Fruit fly (Drosophila melanogaster): ENCODE measurements around the gene PGS1.
A peak's percentile ranks its signal among the peaks of the same experiment; 100 is the strongest.

PGS1 gene

DNA sequence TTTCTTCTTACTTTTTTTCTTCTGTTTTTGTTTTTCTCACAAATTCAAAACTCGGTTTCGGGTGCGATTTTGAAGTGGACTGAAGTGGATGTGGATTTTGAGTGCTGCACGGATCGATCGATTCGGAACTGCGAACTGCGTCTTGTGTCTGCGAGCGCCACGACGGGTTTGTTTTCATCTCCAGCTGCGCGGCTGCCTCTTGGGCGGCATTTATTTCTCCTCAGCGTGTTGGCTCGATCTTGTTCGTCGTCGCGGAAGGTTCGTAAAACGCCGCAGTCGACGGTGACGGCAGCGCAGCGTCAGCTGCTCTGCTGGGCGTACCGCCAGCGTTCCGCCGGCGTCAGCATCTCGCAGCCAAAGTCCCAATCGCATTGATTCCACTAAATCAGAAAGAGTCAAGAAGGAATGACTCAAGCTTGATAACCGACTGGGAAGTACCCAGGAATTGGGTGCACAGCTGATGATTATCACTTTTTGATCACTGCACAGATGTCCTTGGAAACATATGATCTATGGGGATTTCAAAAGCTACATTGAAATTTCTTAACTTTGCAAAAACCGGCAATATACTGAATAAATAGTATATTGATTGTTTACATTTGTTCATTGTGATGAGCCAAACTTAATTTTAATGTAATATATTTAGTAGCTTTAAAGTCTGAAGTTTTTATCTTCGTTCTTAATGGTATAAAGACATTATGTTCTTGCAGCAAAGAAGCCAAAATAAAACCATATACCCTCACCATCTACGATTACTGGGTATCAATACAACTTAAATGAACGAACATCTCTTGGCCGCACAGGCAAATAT is 49.4 kb upstream of the PGS1 start, which contains the start of gene CG7720 (continued):
- TF ChIP-seq CG17361 (GFP tag; IDR thresholded peaks at IDR 0.05) (peak; percentile 65), esg (GFP tag; conservative IDR thresholded peaks at IDR 0.05) (peak; percentile 39; the same call in 1 of the 2 replicates), dysf (GFP tag; IDR thresholded peaks at IDR 0.05) (peak; percentile 53; the same call in 2 of the 3 replicates), CG15269 (tag; optimal IDR thresholded peaks at IDR 0.05) (peak; percentile 54), hbn (GFP tag; IDR thresholded peaks at IDR 0.05; ENCODE audit: partially characterized antibody) (no peak), Deaf1 (tag; optimal IDR thresholded peaks at IDR 0.05) (peak; percentile 28), al (GFP tag; IDR thresholded peaks at IDR 0.05) (0 out of 2 replicates have a peak, but pooled peaks have one; percentile 12), Ssrp (tag; optimal IDR thresholded peaks at IDR 0.05) (peak; percentile 48), CG14710 (tag; optimal IDR thresholded peaks at IDR 0.05) (peak; percentile 41), zen2 (GFP tag; IDR thresholded peaks at IDR 0.05; ENCODE audit: partially characterized antibody) (no peak), NfI (GFP tag; optimal IDR thresholded peaks at IDR 0.05) (peak; percentile 47), Nf-YC (tag; optimal IDR thresholded peaks at IDR 0.05) (peak; percentile 0), Hsf (GFP tag; optimal IDR thresholded peaks at IDR 0.05) (peak; percentile 43), D19A (tag; optimal IDR thresholded peaks at IDR 0.05) (peak; percentile 36)

- TF ChIP-seq CG30403 (GFP tag; optimal IDR thresholded peaks at IDR 0.05), result no peak
- TF ChIP-seq CG1602 (GFP tag; optimal IDR thresholded peaks at IDR 0.05), result no peak
- no peak for TF ChIP-seq gro (GFP tag; optimal IDR thresholded peaks at IDR 0.05)
- TF ChIP-seq Dbx (GFP tag; IDR thresholded peaks at IDR 0.05), result no peak
- TF ChIP-seq da (GFP tag; optimal IDR thresholded peaks at IDR 0.05), result no peak
- no peak for TF ChIP-seq sr (GFP tag; IDR thresholded peaks at IDR 0.05)
- TF ChIP-seq CG16815 (GFP tag; optimal IDR thresholded peaks at IDR 0.05), result no peak
- no peak for TF ChIP-seq Poxn (GFP tag; IDR thresholded peaks at IDR 0.05)
- no peak for TF ChIP-seq yki (optimal IDR thresholded peaks at IDR 0.05)
- no peak for TF ChIP-seq CG2678 (tag; optimal IDR thresholded peaks at IDR 0.05)
- no peak for TF ChIP-seq twi (tag; optimal IDR thresholded peaks at IDR 0.05)
- no peak for TF ChIP-seq Optix (GFP tag; IDR thresholded peaks at IDR 0.05)
- TF ChIP-seq vvl (GFP tag; IDR thresholded peaks at IDR 0.05), result peak; percentile 69
- no peak for TF ChIP-seq crp (GFP tag; optimal IDR thresholded peaks at IDR 0.05)
- TF ChIP-seq abd-A (tag; optimal IDR thresholded peaks at IDR 0.05), result peak; percentile 78
- no peak for TF ChIP-seq Xrp1 (GFP tag; IDR thresholded peaks at IDR 0.05)
- no peak for TF ChIP-seq CG8089 (GFP tag; optimal IDR thresholded peaks at IDR 0.05)
- TF ChIP-seq sisA (GFP tag; IDR thresholded peaks at IDR 0.05), result no peak
- no peak for TF ChIP-seq gce (GFP tag; IDR thresholded peaks at IDR 0.05)
- peak; percentile 64 for TF ChIP-seq CG13894 (tag; optimal IDR thresholded peaks at IDR 0.05)
- no peak for TF ChIP-seq CG2202 (tag; optimal IDR thresholded peaks at IDR 0.05)
- 0 out of 4 replicates have a peak, but pooled peaks have one; percentile 25 for TF ChIP-seq chinmo (GFP tag; IDR thresholded peaks at IDR 0.05; ENCODE audit: partially characterized antibody)
- TF ChIP-seq Bteb2 (GFP tag; optimal IDR thresholded peaks at IDR 0.05), result no peak
- TF ChIP-seq ro (GFP tag; IDR thresholded peaks at IDR 0.05), result no peak
- peak; percentile 59 for TF ChIP-seq CG12769 (tag; optimal IDR thresholded peaks at IDR 0.05)
- peak; percentile 51 for TF ChIP-seq sd (tag; optimal IDR thresholded peaks at IDR 0.05)
- no peak for TF ChIP-seq esg (GFP tag; conservative IDR thresholded peaks at IDR 0.05)
- TF ChIP-seq oc (tag; optimal IDR thresholded peaks at IDR 0.05), result peak; percentile 5
- TF ChIP-seq eve (GFP tag; optimal IDR thresholded peaks at IDR 0.05), result no peak
- no peak for TF ChIP-seq Doc3 (GFP tag; IDR thresholded peaks at IDR 0.05; ENCODE audit: partially characterized antibody)
- TF ChIP-seq aop (GFP tag; IDR thresholded peaks at IDR 0.05), result no peak
- no peak for TF ChIP-seq nmo (GFP tag; optimal IDR thresholded peaks at IDR 0.05)
- no peak for TF ChIP-seq otp (GFP tag; IDR thresholded peaks at IDR 0.05)
- no peak for TF ChIP-seq CG2120 (GFP tag; optimal IDR thresholded peaks at IDR 0.05)
- no peak for TF ChIP-seq Mad (GFP tag; optimal IDR thresholded peaks at IDR 0.05)
- no peak for TF ChIP-seq Blimp-1 (GFP tag; optimal IDR thresholded peaks at IDR 0.05)
Measured at dm6 chr3R:18794051-18794450, 48.2 kb upstream of the PGS1 start.
